Fruit fly (Drosophila melanogaster): Measurements from ENCODE around the gene Tmc.

DNA sequence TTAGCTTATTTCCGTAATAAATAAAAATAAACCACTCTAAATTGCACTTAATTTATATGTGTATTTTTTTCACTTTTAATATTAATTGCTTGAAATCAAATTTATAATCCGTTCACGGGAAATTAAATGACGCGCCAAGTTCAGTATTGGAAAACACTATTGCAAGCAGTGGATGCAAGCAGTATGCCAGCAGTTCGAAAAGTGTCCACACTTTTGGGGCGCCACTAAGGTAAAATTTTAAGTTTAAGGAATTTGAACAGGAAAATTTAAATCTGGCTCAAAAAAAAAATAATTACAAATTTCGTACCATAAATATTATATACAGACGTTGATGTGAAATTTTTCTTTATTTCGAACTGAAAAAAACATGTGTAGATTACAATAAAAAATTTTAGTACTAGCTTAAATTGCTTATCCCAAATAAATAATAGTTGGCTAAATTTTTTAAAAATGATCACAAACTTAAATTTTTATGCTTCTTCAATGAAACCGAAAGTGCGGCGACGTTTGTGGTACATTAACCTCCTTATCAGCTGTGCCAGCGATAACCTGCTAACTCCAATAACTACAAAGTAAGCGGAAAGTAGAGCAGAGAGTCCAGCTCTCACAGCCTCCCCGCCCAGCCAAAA, 16.5 kb downstream of the Tmc start:
- no peak for TF ChIP-seq cic (GFP tag; optimal IDR thresholded peaks at IDR 0.05)
- TF ChIP-seq kay (GFP tag; ENCODE audit: borderline replicate concordance) = no peak
- TF ChIP-seq CG7045 (GFP tag; optimal IDR thresholded peaks at IDR 0.05) = no peak
- no peak for TF ChIP-seq CG12768 (GFP tag; optimal IDR thresholded peaks at IDR 0.05)
- TF ChIP-seq Clk (GFP tag; optimal IDR thresholded peaks at IDR 0.05) = no peak
- no peak for TF ChIP-seq CG1620 (GFP tag; optimal IDR thresholded peaks at IDR 0.05)
- TF ChIP-seq CG7101 (tag; optimal IDR thresholded peaks at IDR 0.05) = peak; percentile 28
- TF ChIP-seq pad (GFP tag; optimal IDR thresholded peaks at IDR 0.05) = peak; percentile 35
- peak; percentile 35 for TF ChIP-seq toe (GFP tag; optimal IDR thresholded peaks at IDR 0.05)
